Comparison of ENCODE assay signal across 3 worm cellular contexts in the genomic region with DNA sequence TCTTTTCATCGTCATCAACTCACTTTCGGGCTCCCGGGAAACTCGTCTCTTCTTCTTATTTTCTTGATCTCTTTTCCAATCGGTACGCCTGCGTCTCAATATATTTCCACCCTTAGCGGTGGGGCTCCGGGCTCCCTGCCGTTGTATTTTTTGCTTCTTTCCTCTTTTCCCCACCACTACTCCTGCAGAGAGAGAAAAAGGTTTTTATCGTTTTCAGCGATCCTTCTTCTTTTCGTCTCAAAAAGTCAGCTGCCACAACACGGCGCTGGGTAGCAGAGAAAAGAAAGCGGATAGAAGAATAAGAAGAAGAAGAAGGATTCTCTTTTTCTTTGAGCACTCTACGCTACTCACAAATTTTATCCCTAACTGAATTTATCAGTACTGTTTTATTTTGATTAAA.
TF ChIP-seq lines count a peak whose summit lies in the region.

No protein-coding gene starts in this region.

TF ChIP-seq in whole organism, L1 larva, 84 proteins besides CTCF, POLR2A, EP300 and RAD21 (continued from another document):
- TF ChIP-seq efl-1 (optimal IDR thresholded peaks at IDR 0.05; lab: Kevin White, UChicago): no peak
- TF ChIP-seq efl-1 (GFP tag; optimal IDR thresholded peaks at IDR 0.05 in 1 of 2; lab: Kevin White, UChicago): no peak
- peak; percentile 54 for TF ChIP-seq nhr-71 (tag; optimal IDR thresholded peaks at IDR 0.05; lab: Kevin White, UChicago)
- no peak for TF ChIP-seq hpl-2 (GFP tag; optimal IDR thresholded peaks at IDR 0.05; lab: Kevin White, UChicago)
- TF ChIP-seq nhr-20 (tag; optimal IDR thresholded peaks at IDR 0.05; lab: Kevin White, UChicago): peak; percentile 2
- TF ChIP-seq F16B12.6 (tag; optimal IDR thresholded peaks at IDR 0.05; lab: Kevin White, UChicago): no peak
- TF ChIP-seq skn-1 (tag; optimal IDR thresholded peaks at IDR 0.05; lab: Kevin White, UChicago): no peak
- no peak for TF ChIP-seq C04F5.9 (tag; optimal IDR thresholded peaks at IDR 0.05; lab: Kevin White, UChicago)
- TF ChIP-seq rnt-1 (tag; optimal IDR thresholded peaks at IDR 0.05; lab: Kevin White, UChicago): peak; percentile 64
- TF ChIP-seq hlh-17 (GFP tag; optimal IDR thresholded peaks at IDR 0.05; lab: Kevin White, UChicago; ENCODE audit: borderline replicate concordance): no peak
- no peak for TF ChIP-seq sox-4 (tag; optimal IDR thresholded peaks at IDR 0.05; lab: Kevin White, UChicago)
- no peak for TF ChIP-seq jun-1 (tag; optimal IDR thresholded peaks at IDR 0.05; lab: Kevin White, UChicago)
- peak; percentile 23 for TF ChIP-seq unc-130 (tag; optimal IDR thresholded peaks at IDR 0.05; lab: Kevin White, UChicago)
- no peak for TF ChIP-seq C34B4.2 (tag; optimal IDR thresholded peaks at IDR 0.05; lab: Kevin White, UChicago)
- no peak for TF ChIP-seq dpl-1 (GFP tag; optimal IDR thresholded peaks at IDR 0.05; lab: Kevin White, UChicago)
- no peak for TF ChIP-seq nhr-84 (tag; optimal IDR thresholded peaks at IDR 0.05; lab: Kevin White, UChicago)
- TF ChIP-seq sup-37 (GFP tag; optimal IDR thresholded peaks at IDR 0.05; lab: Kevin White, UChicago): no peak
- no peak for TF ChIP-seq tlp-1 (tag; optimal IDR thresholded peaks at IDR 0.05; lab: Kevin White, UChicago)
- no peak for TF ChIP-seq ces-1 (GFP tag; optimal IDR thresholded peaks at IDR 0.05; lab: Kevin White, UChicago)
- TF ChIP-seq pax-3 (tag; optimal IDR thresholded peaks at IDR 0.05; lab: Kevin White, UChicago): no peak
- no peak for TF ChIP-seq pqm-1 (tag; optimal IDR thresholded peaks at IDR 0.05; lab: Kevin White, UChicago)
- no peak for TF ChIP-seq irx-1 (tag; optimal IDR thresholded peaks at IDR 0.05; lab: Kevin White, UChicago)
- no peak for TF ChIP-seq mef-2 (tag; optimal IDR thresholded peaks at IDR 0.05; lab: Kevin White, UChicago)
- no peak for TF ChIP-seq grh-1 (GFP tag; IDR thresholded peaks at IDR 0.05; lab: Robert Waterston, UW)
- TF ChIP-seq lin-14 (GFP tag; optimal IDR thresholded peaks at IDR 0.05; lab: Kevin White, UChicago): peak; percentile 57
- TF ChIP-seq dsc-1 (tag; optimal IDR thresholded peaks at IDR 0.05; lab: Kevin White, UChicago): peak; percentile 37
- TF ChIP-seq nhr-77 (tag; optimal IDR thresholded peaks at IDR 0.05; lab: Kevin White, UChicago): no peak
- TF ChIP-seq ceh-82 (tag; optimal IDR thresholded peaks at IDR 0.05; lab: Kevin White, UChicago): no peak
- TF ChIP-seq mep-1 (tag; optimal IDR thresholded peaks at IDR 0.05; lab: Kevin White, UChicago): no peak
- TF ChIP-seq nhr-12 (tag; optimal IDR thresholded peaks at IDR 0.05; lab: Kevin White, UChicago): no peak
- no peak for TF ChIP-seq aly-2 (tag; optimal IDR thresholded peaks at IDR 0.05; lab: Kevin White, UChicago)
- no peak for TF ChIP-seq unc-86 (tag; optimal IDR thresholded peaks at IDR 0.05; lab: Kevin White, UChicago)
- TF ChIP-seq egl-27 (tag; optimal IDR thresholded peaks at IDR 0.05; lab: Kevin White, UChicago): no peak

TF ChIP-seq in whole organism, L2 larva, 48 proteins besides CTCF, POLR2A, EP300 and RAD21 (continued from another document):
- no peak for TF ChIP-seq unc-39 (tag; optimal IDR thresholded peaks at IDR 0.05; lab: Kevin White, UChicago)
- TF ChIP-seq nhr-6 (tag; optimal IDR thresholded peaks at IDR 0.05; lab: Kevin White, UChicago): no peak

TF ChIP-seq in whole organism, L4 larva, 104 proteins besides CTCF, POLR2A, EP300 and RAD21 (continued from another document):
- TF ChIP-seq lin-39 (tag; optimal IDR thresholded peaks at IDR 0.05; lab: Kevin White, UChicago): no peak
- TF ChIP-seq ceh-20 (GFP tag; IDR thresholded peaks at IDR 0.05; lab: Robert Waterston, UW): no peak
- TF ChIP-seq lin-29 (GFP tag; IDR thresholded peaks at IDR 0.05; lab: Robert Waterston, UW): no peak
- no peak for TF ChIP-seq php-3 (GFP tag; IDR thresholded peaks at IDR 0.05; lab: Robert Waterston, UW)
- TF ChIP-seq sdz-12 (GFP tag; optimal IDR thresholded peaks at IDR 0.05; lab: Kevin White, UChicago): no peak
